Worm (Caenorhabditis elegans) whole organism, L2 larva: Measurements from ENCODE around the gene srx-46.

Experiments
- C34F6.9 ChIP-seq: fragments of 150-350 bp; optimal IDR thresholded peaks from 2 replicates; lab custom pipeline; 2014; ENCODE audit warnings: missing biosample characterization, missing genetic modification characterization
- aly-2 ChIP-seq: fragments of 150-350 bp; optimal IDR thresholded peaks from 2 replicates; lab custom pipeline; 2014; ENCODE audit warnings: missing biosample characterization, missing genetic modification characterization
- ama-1 ChIP-seq: fragments of 150-350 bp; optimal IDR thresholded peaks from 2 replicates; lab custom pipeline; 2018; ENCODE audit warnings: inconsistent platforms
- blmp-1 ChIP-seq: sonication (generic microtip); optimal IDR thresholded peaks from 2 replicates; lab custom pipeline; 2017; ENCODE audit warnings: missing genetic modification characterization, mild to moderate bottlenecking, missing compliant biosample characterization, antibody characterized with exemption, moderate library complexity; ENCODE audit not compliant: insufficient read depth
- egl-27 ChIP-seq: sonication (generic microtip); optimal IDR thresholded peaks from 3 replicates; lab custom pipeline; 2017; ENCODE audit warnings: missing biosample characterization, missing genetic modification reagents, missing genetic modification characterization
- fos-1 ChIP-seq: fragments of 150-350 bp; optimal IDR thresholded peaks from 2 replicates; lab custom pipeline; 2014; ENCODE audit warnings: missing biosample characterization, missing genetic modification characterization
- lin-13 ChIP-seq: fragments of 150-350 bp; optimal IDR thresholded peaks from 2 replicates; lab custom pipeline; 2014; ENCODE audit warnings: missing biosample characterization, missing genetic modification reagents, missing genetic modification characterization
- nhr-12 ChIP-seq: fragments of 150-350 bp; optimal IDR thresholded peaks from 2 replicates; lab custom pipeline; 2014; ENCODE audit warnings: missing biosample characterization, missing genetic modification characterization
- nhr-25 ChIP-seq: fragments of 150-350 bp; sonication (generic microtip); optimal IDR thresholded peaks from 3 replicates; lab custom pipeline; 2014; ENCODE audit warnings: missing biosample characterization, missing genetic modification characterization
- unc-39 ChIP-seq: fragments of 150-350 bp; optimal IDR thresholded peaks from 2 replicates; lab custom pipeline; 2014; ENCODE audit warnings: missing biosample characterization, missing genetic modification characterization
- unc-62 ChIP-seq: fragments of 150-350 bp; optimal IDR thresholded peaks from 2 replicates; lab custom pipeline; 2014; ENCODE audit warnings: missing biosample characterization, missing genetic modification reagents, missing genetic modification characterization
- ztf-1 ChIP-seq: fragments of 200-800 bp; sonication (Bioruptor generic); conservative IDR thresholded peaks from 2 replicates; pipeline ENCODE4 v1.3.6; 2022; ENCODE audit warnings: missing genetic modification characterization, missing compliant biosample characterization

- no peak for TF ChIP-seq unc-62 (GFP tag; lab: Kevin White, UChicago)
- no peak for TF ChIP-seq lin-13 (GFP tag; lab: Kevin White, UChicago)
- no peak for TF ChIP-seq ztf-1
- no peak for TF ChIP-seq nhr-25
- no peak for TF ChIP-seq unc-39
- no peak for TF ChIP-seq egl-27 (tag; lab: Kevin White, UChicago)
- no peak for TF ChIP-seq aly-2
- no peak for TF ChIP-seq ama-1 (lab: Kevin White, UChicago)
- no peak for TF ChIP-seq nhr-12
- no peak for TF ChIP-seq C34F6.9 (tag; lab: Kevin White, UChicago)
- TF ChIP-seq fos-1 (tag; lab: Kevin White, UChicago) = no peak
- no peak for TF ChIP-seq blmp-1
Measured at ce11 chrV:9322886-9323285, 30.2 kb upstream of the srx-46 start, which contains the start of gene tag-153.
